Worm (Caenorhabditis elegans) whole organism, L4 larva: ENCODE measurements around the gene T19C3.5.

Experiments
- D1046.2 ChIP-seq: fragments of 200-800 bp; sonication (Bioruptor generic); IDR thresholded peaks from 2 replicates; pipeline ENCODE4 v1.3.6; 2022; ENCODE audit warnings: missing genetic modification characterization, missing compliant biosample characterization
- Y5F2A.4 ChIP-seq: fragments of 200-800 bp; sonication (Bioruptor generic); optimal IDR thresholded peaks from 2 replicates; lab custom pipeline; 2018; ENCODE audit warnings: mild to moderate bottlenecking, missing genetic modification characterization, missing compliant biosample characterization
- Y75B8A.6 ChIP-seq: fragments of 200-800 bp; sonication (Bioruptor generic); IDR thresholded peaks from 2 replicates; pipeline ENCODE4 v1.3.6; 2022; ENCODE audit warnings: missing genetic modification reagents, missing genetic modification characterization, missing compliant biosample characterization
- ZK546.5 ChIP-seq, 2 experiments: sonication (generic microtip); optimal IDR thresholded peaks; 2 replicates each; lab custom pipeline; 2017; ENCODE audit warnings: missing biosample characterization in 2 of 2, missing genetic modification characterization in 2 of 2
- aha-1 ChIP-seq: fragments of 150-350 bp; peaks from one replicate; lab custom pipeline; 2014; ENCODE audit warnings: missing biosample characterization, missing genetic modification characterization
- ceh-20 ChIP-seq: fragments of 200-800 bp; sonication (Bioruptor generic); IDR thresholded peaks from 2 replicates; pipeline ENCODE4 v1.3.6; 2022; ENCODE audit warnings: missing genetic modification reagents, missing genetic modification characterization, missing compliant biosample characterization
- ceh-32 ChIP-seq: sonication (generic microtip); optimal IDR thresholded peaks from 2 replicates; lab custom pipeline; 2016; ENCODE audit warnings: mild to moderate bottlenecking, missing genetic modification characterization, missing compliant biosample characterization; ENCODE audit not compliant: poor library complexity
- cey-2 ChIP-seq: sonication (generic microtip); optimal IDR thresholded peaks from 3 replicates; lab custom pipeline; 2017; ENCODE audit warnings: missing genetic modification characterization, mild to moderate bottlenecking, missing compliant biosample characterization, antibody characterized with exemption, borderline replicate concordance; ENCODE audit not compliant: insufficient read depth
- ctbp-1 ChIP-seq: fragments of 200-800 bp; sonication (Bioruptor generic); IDR thresholded peaks from 2 replicates; pipeline ENCODE4 v1.3.6; 2022; ENCODE audit warnings: missing genetic modification reagents, missing genetic modification characterization, missing compliant biosample characterization
- daf-19 ChIP-seq: fragments of 200-800 bp; sonication (Bioruptor generic); conservative IDR thresholded peaks from 2 replicates; pipeline ENCODE4 v1.3.6; 2022; ENCODE audit warnings: missing genetic modification characterization, missing compliant biosample characterization
- daf-8 ChIP-seq: fragments of 200-800 bp; sonication (Bioruptor generic); IDR thresholded peaks from 2 replicates; pipeline ENCODE4 v1.3.6; 2022; ENCODE audit warnings: missing genetic modification characterization, missing compliant biosample characterization
- dmd-6 ChIP-seq: fragments of 200-800 bp; sonication (Bioruptor generic); IDR thresholded peaks from 2 replicates; pipeline ENCODE4 v1.3.6; 2022; ENCODE audit warnings: missing genetic modification reagents, missing genetic modification characterization, missing compliant biosample characterization
- dmd-9 ChIP-seq: fragments of 200-800 bp; sonication (Bioruptor generic); IDR thresholded peaks from 2 replicates; pipeline ENCODE4 v1.3.6; 2022; ENCODE audit warnings: missing genetic modification reagents, missing genetic modification characterization, missing compliant biosample characterization
- dpl-1 ChIP-seq: fragments of 150-350 bp; optimal IDR thresholded peaks from 2 replicates; lab custom pipeline; 2014; ENCODE audit warnings: missing biosample characterization, missing genetic modification reagents, missing genetic modification characterization
- dve-1 ChIP-seq: sonication (generic microtip); optimal IDR thresholded peaks from 2 replicates; lab custom pipeline; 2017; ENCODE audit warnings: antibody characterized with exemption, mild to moderate bottlenecking, missing genetic modification characterization, missing compliant biosample characterization; ENCODE audit not compliant: insufficient read depth
- gei-8 ChIP-seq: fragments of 200-800 bp; sonication (Bioruptor generic); optimal IDR thresholded peaks from 2 replicates; lab custom pipeline; 2018; ENCODE audit warnings: mild to moderate bottlenecking, missing genetic modification characterization, missing compliant biosample characterization
- hlh-11 ChIP-seq: fragments of 200-800 bp; sonication (Bioruptor generic); optimal IDR thresholded peaks from 2 replicates; lab custom pipeline; 2018; ENCODE audit warnings: mild to moderate bottlenecking, missing genetic modification characterization, missing compliant biosample characterization
- hmg-1.1 ChIP-seq: fragments of 200-800 bp; sonication (Bioruptor generic); IDR thresholded peaks from 2 replicates; pipeline ENCODE4 v1.3.6; 2022; ENCODE audit warnings: missing genetic modification reagents, missing genetic modification characterization, missing compliant biosample characterization
- jun-1 ChIP-seq: fragments of 150-350 bp; optimal IDR thresholded peaks from 2 replicates; lab custom pipeline; 2014; ENCODE audit warnings: missing biosample characterization, missing genetic modification reagents, missing genetic modification characterization
- lin-1 ChIP-seq: fragments of 200-800 bp; sonication (Bioruptor generic); IDR thresholded peaks from 2 replicates; pipeline ENCODE4 v1.3.6; 2022; ENCODE audit warnings: missing genetic modification reagents, missing genetic modification characterization, missing compliant biosample characterization
- lin-38 ChIP-seq: fragments of 200-800 bp; sonication (Bioruptor generic); IDR thresholded peaks from 2 replicates; pipeline ENCODE4 v1.3.6; 2022; ENCODE audit warnings: missing genetic modification reagents, missing genetic modification characterization, missing compliant biosample characterization
- lir-3 ChIP-seq: sonication (generic microtip); optimal IDR thresholded peaks from 2 replicates; lab custom pipeline; 2016; ENCODE audit warnings: mild to moderate bottlenecking, missing genetic modification characterization, missing compliant biosample characterization
- lsy-2 ChIP-seq, 2 experiments: fragments of 150-350 bp in 1 of 2; sonication (generic microtip) in 1 of 2; optimal IDR thresholded peaks; 2 replicates each; lab custom pipeline; 2014 to 2017; ENCODE audit warnings: missing biosample characterization in 2 of 2, missing genetic modification characterization in 2 of 2
- madf-5 ChIP-seq, 2 experiments: fragments of 200-800 bp; sonication (Bioruptor generic); IDR thresholded peaks; 2 replicates each; pipeline ENCODE4 v1.3.6; 2022; ENCODE audit warnings: missing compliant biosample characterization in 2 of 2, missing genetic modification characterization in 2 of 2
- mdl-1 ChIP-seq, 2 experiments: fragments of 150-350 bp in 1 of 2; sonication (generic microtip) in 1 of 2; optimal IDR thresholded peaks; 2 replicates each; lab custom pipeline; 2014 to 2017; ENCODE audit warnings: missing biosample characterization in 2 of 2, missing genetic modification characterization in 2 of 2
- mep-1 ChIP-seq: fragments of 150-350 bp; sonication (generic microtip); optimal IDR thresholded peaks from 3 replicates; lab custom pipeline; 2014; ENCODE audit warnings: missing biosample characterization, missing genetic modification characterization
- mes-2 ChIP-seq: sonication (generic microtip); optimal IDR thresholded peaks from 2 replicates; lab custom pipeline; 2016; ENCODE audit warnings: missing genotype, mild to moderate bottlenecking, missing genetic modification characterization, missing compliant biosample characterization; ENCODE audit not compliant: poor library complexity, severe bottlenecking
- nhr-102 ChIP-seq: sonication (generic microtip); optimal IDR thresholded peaks from 2 replicates; lab custom pipeline; 2016; ENCODE audit warnings: mild to moderate bottlenecking, missing genetic modification characterization, moderate library complexity, missing compliant biosample characterization
- nhr-111 ChIP-seq: fragments of 200-800 bp; sonication (Bioruptor generic); optimal IDR thresholded peaks from 2 replicates; lab custom pipeline; 2018; ENCODE audit warnings: mild to moderate bottlenecking, missing genetic modification characterization, missing compliant biosample characterization
- nhr-237 ChIP-seq: sonication (generic microtip); optimal IDR thresholded peaks from 2 replicates; lab custom pipeline; 2017; ENCODE audit warnings: missing biosample characterization, missing genetic modification characterization
- nhr-28 ChIP-seq: fragments of 150-350 bp; optimal IDR thresholded peaks from 2 replicates; lab custom pipeline; 2014; ENCODE audit warnings: missing biosample characterization, missing genetic modification characterization
- nhr-76 ChIP-seq: fragments of 150-350 bp; optimal IDR thresholded peaks from 2 replicates; lab custom pipeline; 2014; ENCODE audit warnings: missing biosample characterization, missing genetic modification characterization
- nhr-77 ChIP-seq: fragments of 150-350 bp; optimal IDR thresholded peaks from 2 replicates; lab custom pipeline; 2014; ENCODE audit warnings: missing biosample characterization, missing genetic modification characterization
- pha-4 ChIP-seq, 2 experiments: fragments of 150-350 bp in 1 of 2; fragments of 200-800 bp in 1 of 2; sonication (Bioruptor generic) in 1 of 2; IDR thresholded peaks in 1 of 2; optimal IDR thresholded peaks in 1 of 2; 2 replicates each; pipeline versions ENCODE4 v1.3.6 to Lab custom; 2014 to 2022; ENCODE audit warnings: missing genetic modification characterization in 2 of 2, missing genetic modification reagents in 2 of 2, missing biosample characterization in 1 of 2, missing compliant biosample characterization in 1 of 2
- php-3 ChIP-seq: fragments of 200-800 bp; sonication (Bioruptor generic); IDR thresholded peaks from 2 replicates; pipeline ENCODE4 v1.3.6; 2022; ENCODE audit warnings: missing genetic modification reagents, missing genetic modification characterization, missing compliant biosample characterization
- sdz-12 ChIP-seq: fragments of 200-800 bp; sonication (Bioruptor generic); optimal IDR thresholded peaks from 2 replicates; lab custom pipeline; 2018; ENCODE audit warnings: mild to moderate bottlenecking, missing genetic modification characterization, missing compliant biosample characterization
- set-16 ChIP-seq: fragments of 200-800 bp; sonication (Bioruptor generic); IDR thresholded peaks from 2 replicates; pipeline ENCODE4 v1.3.6; 2022; ENCODE audit warnings: missing genetic modification reagents, missing genetic modification characterization, missing compliant biosample characterization
- snpc-1.2 ChIP-seq: fragments of 200-800 bp; sonication (Bioruptor generic); IDR thresholded peaks from 2 replicates; pipeline ENCODE4 v1.3.6; 2022; ENCODE audit warnings: missing genetic modification reagents, missing genetic modification characterization, missing compliant biosample characterization
- spr-3 ChIP-seq: fragments of 200-800 bp; sonication (Bioruptor generic); optimal IDR thresholded peaks from 2 replicates; lab custom pipeline; 2018; ENCODE audit warnings: mild to moderate bottlenecking, missing genetic modification characterization, missing compliant biosample characterization
- unc-130 ChIP-seq: sonication (generic microtip); optimal IDR thresholded peaks from 2 replicates; lab custom pipeline; 2016; ENCODE audit warnings: missing genetic modification reagents, missing genetic modification characterization, missing compliant biosample characterization
- unc-62 ChIP-seq, 3 experiments: fragments of 150-350 bp in 1 of 3; sonication (generic microtip); optimal IDR thresholded peaks in 2 of 3; peaks in 1 of 3; 1 replicate in 1 of 3; 2 replicates in 2 of 3; lab custom pipeline; 2014 to 2017; ENCODE audit warnings: missing biosample characterization in 3 of 3, missing genetic modification characterization in 3 of 3, missing genetic modification reagents in 3 of 3, missing genotype in 1 of 3
- zag-1 ChIP-seq: fragments of 150-350 bp; optimal IDR thresholded peaks from 2 replicates; lab custom pipeline; 2014; ENCODE audit warnings: missing biosample characterization, missing genetic modification characterization
- zfp-3 ChIP-seq: fragments of 200-800 bp; sonication (Bioruptor generic); conservative IDR thresholded peaks from 2 replicates; pipeline ENCODE4 v1.3.6; 2022; ENCODE audit warnings: missing genetic modification reagents, missing genetic modification characterization, missing compliant biosample characterization
- zip-11 ChIP-seq: fragments of 200-800 bp; sonication (Bioruptor generic); IDR thresholded peaks from 2 replicates; pipeline ENCODE4 v1.3.6; 2022; ENCODE audit warnings: missing genetic modification characterization, missing compliant biosample characterization
- zip-2 ChIP-seq: fragments of 150-350 bp; optimal IDR thresholded peaks from 2 replicates; lab custom pipeline; 2014; ENCODE audit warnings: missing biosample characterization, missing genetic modification characterization
- ztf-7 ChIP-seq: fragments of 150-350 bp; optimal IDR thresholded peaks from 2 replicates; lab custom pipeline; 2014; ENCODE audit warnings: missing biosample characterization, missing genetic modification characterization

T19C3.5 gene

ce11 chrIII:620204-620718 lies 7.5 kb downstream of the T19C3.5 start, which contains the start of gene T19C3.4 (continued):
- TF ChIP-seq ctbp-1 (GFP tag; lab: Robert Waterston, UW) = no peak
- TF ChIP-seq cey-2 (tag; lab: Kevin White, UChicago) = no peak
- TF ChIP-seq ceh-32 (tag; lab: Kevin White, UChicago) = no peak
- no peak for TF ChIP-seq gei-8 (GFP tag; lab: Kevin White, UChicago)
- TF ChIP-seq pha-4 (GFP tag; IDR thresholded peaks at IDR 0.05; lab: Robert Waterston, UW) = no peak
- TF ChIP-seq pha-4 (tag; optimal IDR thresholded peaks at IDR 0.05; lab: Kevin White, UChicago) = no peak
- TF ChIP-seq nhr-76 (tag; lab: Kevin White, UChicago) = no peak
- peak in 1 of 2 experiments; percentile 63 for TF ChIP-seq mdl-1 (tag; optimal IDR thresholded peaks at IDR 0.05; lab: Kevin White, UChicago)
- no peak for TF ChIP-seq zag-1 (tag; lab: Kevin White, UChicago)
- peak; percentile 23 for TF ChIP-seq aha-1 (tag; lab: Kevin White, UChicago)
- peak; percentile 19 for TF ChIP-seq mep-1 (tag; lab: Kevin White, UChicago)
- TF ChIP-seq dve-1 = peak; percentile 58
- no peak for TF ChIP-seq spr-3
- TF ChIP-seq dmd-9 (GFP tag; lab: Robert Waterston, UW) = no peak
- TF ChIP-seq nhr-28 = peak; percentile 73
- no peak for TF ChIP-seq madf-5 (GFP tag; IDR thresholded peaks at IDR 0.05; lab: Robert Waterston, UW)
- TF ChIP-seq php-3 = 0 out of 2 replicates have a peak, but pooled peaks have one; percentile 44
- TF ChIP-seq mes-2 = no peak
- TF ChIP-seq nhr-77 (tag; lab: Kevin White, UChicago) = peak; percentile 57
- TF ChIP-seq ceh-20 (GFP tag; lab: Robert Waterston, UW) = no peak
- TF ChIP-seq dmd-6 = peak; percentile 81
- no peak for TF ChIP-seq ztf-7 (tag; lab: Kevin White, UChicago)
- TF ChIP-seq zip-11 = no peak
- no peak for TF ChIP-seq lin-1 (GFP tag; lab: Robert Waterston, UW)
- TF ChIP-seq unc-62 (GFP tag; optimal IDR thresholded peaks at IDR 0.05 in 1 of 2; lab: Kevin White, UChicago) = no peak
- no peak for TF ChIP-seq unc-62 (tag; optimal IDR thresholded peaks at IDR 0.05; lab: Kevin White, UChicago)
- no peak for TF ChIP-seq Y5F2A.4 (GFP tag; lab: Kevin White, UChicago)
- TF ChIP-seq lsy-2 (tag; optimal IDR thresholded peaks at IDR 0.05; lab: Kevin White, UChicago) = peak in 1 of 2 experiments; percentile 22
- TF ChIP-seq zip-2 = no peak

ce11 chrIII:617467-617866 lies 10.3 kb downstream of the T19C3.5 start, which contains the start of gene T19C3.2:
T19C3.2 (minus strand) TSS chrIII:617567.
- TF ChIP-seq daf-8 (no peak), lin-38 (GFP tag; lab: Robert Waterston, UW) (no peak), Y75B8A.6 (no peak), ctbp-1 (GFP tag; lab: Robert Waterston, UW) (no peak), D1046.2 (GFP tag; lab: Robert Waterston, UW) (no peak), hlh-11 (tag; lab: Kevin White, UChicago) (no peak), sdz-12 (GFP tag; lab: Kevin White, UChicago) (no peak), nhr-111 (GFP tag; lab: Kevin White, UChicago) (no peak), dpl-1 (no peak), zfp-3 (GFP tag; lab: Robert Waterston, UW) (no peak), dmd-9 (GFP tag; lab: Robert Waterston, UW) (no peak)

- TF ChIP-seq jun-1 (tag; lab: Kevin White, UChicago) (no peak), set-16 (GFP tag; lab: Robert Waterston, UW) (no peak), dve-1 (no peak), dmd-6 (no peak), unc-130 (no peak), ZK546.5 (tag; optimal IDR thresholded peaks at IDR 0.05; lab: Kevin White, UChicago) (no peak), unc-62 (GFP tag; optimal IDR thresholded peaks at IDR 0.05 in 1 of 2; lab: Kevin White, UChicago) (no peak), unc-62 (tag; optimal IDR thresholded peaks at IDR 0.05; lab: Kevin White, UChicago) (no peak), lir-3 (tag; lab: Kevin White, UChicago) (no peak), Y75B8A.6 (no peak), nhr-237 (tag; lab: Kevin White, UChicago) (no peak), ceh-32 (tag; lab: Kevin White, UChicago) (no peak), daf-19 (GFP tag; lab: Robert Waterston, UW) (no peak), zip-2 (no peak), mep-1 (tag; lab: Kevin White, UChicago) (no peak), snpc-1.2 (no peak), hmg-1.1 (GFP tag; lab: Robert Waterston, UW) (no peak), nhr-102 (tag; lab: Kevin White, UChicago) (no peak), ceh-20 (GFP tag; lab: Robert Waterston, UW) (no peak)
These were observed 13.3 kb downstream of the T19C3.5 start, which contains the start of gene T19C3.3 for ce11 chrIII:614447-614846. T19C3.3 (minus strand) TSS chrIII:614547.
